Fruit fly (Drosophila melanogaster) whole organism, prepupa: Measurements from ENCODE around the gene CG7945.

Experiments
- CG10669 ChIP-seq: fragments of 200-800 bp; sonication (Bioruptor generic); optimal IDR thresholded peaks from 3 replicates; lab custom pipeline; 2018; ENCODE audit warnings: missing biosample characterization, mild to moderate bottlenecking, missing genetic modification characterization, moderate library complexity
- CG11762 ChIP-seq: fragments of 200-800 bp; sonication (Bioruptor generic); optimal IDR thresholded peaks from 3 replicates; lab custom pipeline; 2016; ENCODE audit warnings: missing biosample characterization, missing genetic modification characterization; ENCODE audit not compliant: insufficient read depth
- CG1621 ChIP-seq: fragments of 200-800 bp; sonication (Bioruptor generic); optimal IDR thresholded peaks from 3 replicates; lab custom pipeline; 2018; ENCODE audit warnings: missing biosample characterization, mild to moderate bottlenecking, missing genetic modification characterization
- CG16779 ChIP-seq: fragments of 200-800 bp; sonication (Bioruptor generic); optimal IDR thresholded peaks from 3 replicates; lab custom pipeline; 2017; ENCODE audit warnings: missing biosample characterization, mild to moderate bottlenecking, missing genetic modification characterization
- CG3032 ChIP-seq: fragments of 200-800 bp; optimal IDR thresholded peaks from 2 replicates; lab custom pipeline; 2019; ENCODE audit warnings: missing biosample characterization, mild to moderate bottlenecking, missing genetic modification characterization, moderate library complexity
- CG31627 ChIP-seq: fragments of 200-800 bp; sonication (Bioruptor generic); optimal IDR thresholded peaks from 3 replicates; lab custom pipeline; 2016; ENCODE audit warnings: missing biosample characterization, missing genetic modification characterization
- CG32006 ChIP-seq: fragments of 200-800 bp; sonication (Bioruptor generic); optimal IDR thresholded peaks from 3 replicates; lab custom pipeline; 2017; ENCODE audit warnings: missing biosample characterization, mild to moderate bottlenecking, missing genetic modification characterization
- CG3919 ChIP-seq: fragments of 200-800 bp; sonication (Bioruptor generic); optimal IDR thresholded peaks from 3 replicates; lab custom pipeline; 2016; ENCODE audit warnings: missing biosample characterization, missing genetic modification characterization
- CG4318 ChIP-seq: fragments of 200-800 bp; sonication (Bioruptor generic); optimal IDR thresholded peaks from 3 replicates; lab custom pipeline; 2017; ENCODE audit warnings: missing biosample characterization, mild to moderate bottlenecking, missing genetic modification characterization
- CG6163 ChIP-seq: fragments of 200-800 bp; sonication (Bioruptor generic); IDR thresholded peaks from 3 replicates; pipeline ENCODE4 v1.3.6; 2022; ENCODE audit warnings: missing biosample characterization, missing genetic modification characterization
- CG6276 ChIP-seq: fragments of 200-800 bp; sonication (Bioruptor generic); optimal IDR thresholded peaks from 2 replicates; lab custom pipeline; 2017; ENCODE audit warnings: missing biosample characterization, mild to moderate bottlenecking, missing genetic modification characterization
- CG6792 ChIP-seq: fragments of 200-800 bp; sonication (Bioruptor generic); optimal IDR thresholded peaks from 3 replicates; lab custom pipeline; 2016; ENCODE audit warnings: missing biosample characterization, missing genetic modification characterization
- CG6808 ChIP-seq: fragments of 200-800 bp; sonication (Bioruptor generic); optimal IDR thresholded peaks from 3 replicates; lab custom pipeline; 2017; ENCODE audit warnings: missing biosample characterization, missing genetic modification characterization, mild to moderate bottlenecking, moderate library complexity, missing genetic modification reagents
- CG6854 ChIP-seq: fragments of 200-800 bp; sonication (Bioruptor generic); optimal IDR thresholded peaks from 2 replicates; lab custom pipeline; 2017; ENCODE audit warnings: missing biosample characterization, mild to moderate bottlenecking, missing genetic modification characterization
- CG7368 ChIP-seq: fragments of 200-800 bp; sonication (Bioruptor generic); optimal IDR thresholded peaks from 3 replicates; lab custom pipeline; 2016; ENCODE audit warnings: missing biosample characterization, missing genetic modification characterization
- CG8319 ChIP-seq: fragments of 200-800 bp; sonication (Bioruptor generic); optimal IDR thresholded peaks from 3 replicates; lab custom pipeline; 2016; ENCODE audit warnings: missing biosample characterization, missing genetic modification characterization
- Eip78C ChIP-seq: fragments of 200-800 bp; sonication (Bioruptor generic); peaks from one replicate; lab custom pipeline; 2016; ENCODE audit warnings: missing biosample characterization, missing genetic modification characterization
- Eip93F ChIP-seq: fragments of 200-800 bp; sonication (Bioruptor generic); optimal IDR thresholded peaks from 2 replicates; lab custom pipeline; 2016; ENCODE audit warnings: missing biosample characterization, mild to moderate bottlenecking, missing genetic modification characterization
- Ets21C ChIP-seq: fragments of 200-800 bp; sonication (Bioruptor generic); optimal IDR thresholded peaks from 3 replicates; lab custom pipeline; 2016; ENCODE audit warnings: missing biosample characterization, missing genetic modification characterization
- Hr39 ChIP-seq: fragments of 200-800 bp; sonication (Bioruptor generic); optimal IDR thresholded peaks from 2 replicates; lab custom pipeline; 2016; ENCODE audit warnings: missing biosample characterization, missing genetic modification characterization
- Met ChIP-seq: fragments of 200-800 bp; sonication (Bioruptor generic); optimal IDR thresholded peaks from 3 replicates; lab custom pipeline; 2016; ENCODE audit warnings: missing biosample characterization, missing genetic modification characterization
- Smox ChIP-seq: fragments of 200-800 bp; sonication (Bioruptor generic); optimal IDR thresholded peaks from 3 replicates; lab custom pipeline; 2016; ENCODE audit warnings: missing biosample characterization, missing genetic modification characterization
- Sox102F ChIP-seq: fragments of 200-800 bp; sonication (Bioruptor generic); optimal IDR thresholded peaks from 2 replicates; lab custom pipeline; 2016; ENCODE audit warnings: missing biosample characterization, mild to moderate bottlenecking, missing genetic modification characterization
- Sox14 ChIP-seq: fragments of 200-800 bp; sonication (Bioruptor generic); optimal IDR thresholded peaks from 3 replicates; lab custom pipeline; 2016; ENCODE audit warnings: missing biosample characterization, missing genetic modification characterization
- Sox15 ChIP-seq: fragments of 200-800 bp; sonication (Bioruptor generic); optimal IDR thresholded peaks from 3 replicates; lab custom pipeline; 2016; ENCODE audit warnings: missing biosample characterization, missing genetic modification characterization
- dsx ChIP-seq: fragments of 200-800 bp; optimal IDR thresholded peaks from 3 replicates; lab custom pipeline; 2019; ENCODE audit warnings: missing biosample characterization, mild to moderate bottlenecking, missing genetic modification characterization, moderate library complexity; ENCODE audit not compliant: poor library complexity, severe bottlenecking
- esn ChIP-seq: fragments of 200-800 bp; sonication (Bioruptor generic); optimal IDR thresholded peaks from 2 replicates; lab custom pipeline; 2016; ENCODE audit warnings: missing biosample characterization, mild to moderate bottlenecking, missing genetic modification characterization, moderate library complexity
- fd85E ChIP-seq: fragments of 200-800 bp; sonication (Bioruptor generic); optimal IDR thresholded peaks from 3 replicates; lab custom pipeline; 2016; ENCODE audit warnings: missing biosample characterization, missing genetic modification characterization
- lz ChIP-seq: fragments of 200-800 bp; sonication (Bioruptor generic); optimal IDR thresholded peaks from 3 replicates; lab custom pipeline; 2016; ENCODE audit warnings: missing biosample characterization, missing genetic modification characterization
- pdm3 ChIP-seq: fragments of 200-800 bp; sonication (Bioruptor generic); optimal IDR thresholded peaks from 3 replicates; lab custom pipeline; 2016; ENCODE audit warnings: missing biosample characterization, missing genetic modification characterization
- salr ChIP-seq, 2 experiments: fragments of 200-800 bp; sonication (Bioruptor generic); optimal IDR thresholded peaks; 3 replicates each; lab custom pipeline; 2016 to 2018; ENCODE audit warnings: missing biosample characterization in 2 of 2, missing genetic modification characterization in 2 of 2, mild to moderate bottlenecking in 1 of 2
- spab ChIP-seq: fragments of 200-800 bp; sonication (Bioruptor generic); optimal IDR thresholded peaks from 2 replicates; lab custom pipeline; 2017; ENCODE audit warnings: missing biosample characterization, mild to moderate bottlenecking, missing genetic modification characterization, missing genetic modification reagents
- ss ChIP-seq, 2 experiments: fragments of 200-800 bp; sonication (Bioruptor generic); optimal IDR thresholded peaks; 2 replicates in 1 of 2; 3 replicates in 1 of 2; lab custom pipeline; 2017 to 2018; ENCODE audit warnings: mild to moderate bottlenecking in 2 of 2, missing biosample characterization in 2 of 2, missing genetic modification characterization in 2 of 2, moderate library complexity in 1 of 2
- svp ChIP-seq: fragments of 200-800 bp; sonication (Bioruptor generic); peaks from one replicate; lab custom pipeline; 2016; ENCODE audit warnings: missing biosample characterization, missing genetic modification characterization
- topi ChIP-seq: fragments of 200-800 bp; sonication (Bioruptor generic); optimal IDR thresholded peaks from 3 replicates; lab custom pipeline; 2016; ENCODE audit warnings: missing biosample characterization, missing genetic modification characterization
- vri ChIP-seq: fragments of 200-800 bp; sonication (Bioruptor generic); optimal IDR thresholded peaks from 3 replicates; lab custom pipeline; 2016; ENCODE audit warnings: missing biosample characterization, mild to moderate bottlenecking, missing genetic modification characterization

CG7945 gene

dm6 chr3L:15506174-15506926, 17.6 kb downstream of the CG7945 start:
- TF ChIP-seq Smox (GFP tag; lab: Kevin White, UChicago) (no peak), Eip78C (peak; percentile 78), pdm3 (no peak), Sox15 (GFP tag; lab: Kevin White, UChicago) (no peak), CG3032 (tag; lab: Kevin White, UChicago) (no peak), salr (GFP tag; optimal IDR thresholded peaks at IDR 0.05; lab: Kevin White, UChicago) (no peak), CG6276 (GFP tag; lab: Kevin White, UChicago) (no peak), dsx (GFP tag; lab: Kevin White, UChicago) (no peak), Sox102F (GFP tag; lab: Kevin White, UChicago) (peak; percentile 12), CG6792 (no peak), Met (GFP tag; lab: Kevin White, UChicago) (no peak), CG8319 (GFP tag; lab: Kevin White, UChicago) (no peak), vri (GFP tag; lab: Kevin White, UChicago) (no peak), CG6854 (GFP tag; lab: Kevin White, UChicago) (no peak), CG11762 (GFP tag; lab: Kevin White, UChicago) (no peak), svp (GFP tag; lab: Kevin White, UChicago) (peak; percentile 80), CG10669 (peak; percentile 11), CG4318 (no peak), topi (GFP tag; lab: Kevin White, UChicago) (no peak), esn (GFP tag; lab: Kevin White, UChicago) (peak; percentile 16), CG16779 (tag; lab: Kevin White, UChicago) (no peak), CG6163 (no peak), spab (no peak), CG32006 (GFP tag; lab: Kevin White, UChicago) (peak; percentile 5), Hr39 (GFP tag; lab: Kevin White, UChicago) (no peak), CG1621 (tag; lab: Kevin White, UChicago) (no peak), ss (GFP tag; optimal IDR thresholded peaks at IDR 0.05; lab: Kevin White, UChicago) (no peak), CG3919 (no peak), Ets21C (GFP tag; lab: Kevin White, UChicago) (no peak), CG6808 (GFP tag; lab: Kevin White, UChicago) (peak; percentile 45), CG31627 (GFP tag; lab: Kevin White, UChicago) (peak; percentile 24)

DNA sequence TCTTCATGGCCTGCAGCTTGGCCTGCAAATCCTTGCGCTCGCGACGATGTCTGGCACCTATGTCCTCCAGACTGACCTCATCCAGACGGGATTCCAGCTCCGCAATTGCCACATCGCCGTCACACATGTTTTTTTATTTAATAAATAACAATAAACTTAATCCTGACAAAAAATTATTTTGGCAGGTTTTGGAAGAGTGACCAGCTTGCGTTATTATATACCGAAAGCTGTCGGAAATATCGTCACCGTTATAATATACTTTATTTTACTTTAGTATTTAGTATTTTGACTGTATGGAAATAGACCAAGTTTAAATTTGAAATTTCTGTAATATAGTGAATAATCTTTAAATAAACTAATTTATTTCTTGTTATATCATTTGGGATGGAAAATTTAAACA, 19.2 kb downstream of the CG7945 start, which contains the start of gene CG7857:
CG7857 (minus strand) TSS at position 208 of the 400 bp plus-strand sequence.
- TF ChIP-seq CG11762 (GFP tag; lab: Kevin White, UChicago) (no peak), fd85E (no peak), Hr39 (GFP tag; lab: Kevin White, UChicago) (no peak), dsx (GFP tag; lab: Kevin White, UChicago) (no peak), CG7368 (GFP tag; lab: Kevin White, UChicago) (no peak), CG8319 (GFP tag; lab: Kevin White, UChicago) (no peak), pdm3 (no peak), CG6276 (GFP tag; lab: Kevin White, UChicago) (no peak), CG1621 (tag; lab: Kevin White, UChicago) (no peak), Sox15 (GFP tag; lab: Kevin White, UChicago) (no peak), Eip93F (GFP tag; lab: Kevin White, UChicago) (no peak), CG32006 (GFP tag; lab: Kevin White, UChicago) (no peak), CG31627 (GFP tag; lab: Kevin White, UChicago) (no peak), Met (GFP tag; lab: Kevin White, UChicago) (no peak), CG10669 (no peak)
- TF ChIP-seq, all 60 proteins: peak for 0

- TF ChIP-seq vri (GFP tag; lab: Kevin White, UChicago), result peak; percentile 1
- TF ChIP-seq Ets21C (GFP tag; lab: Kevin White, UChicago), result no peak
- no peak for TF ChIP-seq Sox14 (GFP tag; lab: Kevin White, UChicago)
- no peak for TF ChIP-seq lz (GFP tag; lab: Kevin White, UChicago)
Observed at dm6 chr3L:15502256-15502655, 21.7 kb downstream of the CG7945 start.
